Fruit fly (Drosophila melanogaster) whole organism, prepupa: ENCODE data around the gene CG42258.

ENCODE experiments used
- CG10631 ChIP-seq: fragments of 200-800 bp; sonication (Bioruptor generic); optimal IDR thresholded peaks from 2 replicates; lab custom pipeline; 2016; ENCODE audit warnings: missing biosample characterization, missing genetic modification characterization
- CG11902 ChIP-seq: fragments of 200-800 bp; sonication (Bioruptor generic); optimal IDR thresholded peaks from 3 replicates; lab custom pipeline; 2016; ENCODE audit warnings: missing biosample characterization, missing genetic modification characterization
- CG15336 ChIP-seq: fragments of 200-800 bp; sonication (Bioruptor generic); IDR thresholded peaks from 2 replicates; pipeline ENCODE4 v1.3.6; 2022; ENCODE audit warnings: missing biosample characterization, missing genetic modification characterization
- CG6792 ChIP-seq: fragments of 200-800 bp; sonication (Bioruptor generic); optimal IDR thresholded peaks from 3 replicates; lab custom pipeline; 2016; ENCODE audit warnings: missing biosample characterization, missing genetic modification characterization
- Gug ChIP-seq: fragments of 200-800 bp; sonication (Bioruptor generic); IDR thresholded peaks from 2 replicates; pipeline ENCODE4 v1.3.6; 2022; ENCODE audit warnings: missing biosample characterization, missing genetic modification characterization
- OdsH ChIP-seq: fragments of 200-800 bp; sonication (Bioruptor generic); optimal IDR thresholded peaks from 3 replicates; lab custom pipeline; 2016; ENCODE audit warnings: missing biosample characterization, missing genetic modification characterization
- achi ChIP-seq: fragments of 200-800 bp; sonication (Bioruptor generic); optimal IDR thresholded peaks from 3 replicates; lab custom pipeline; 2016; ENCODE audit warnings: missing biosample characterization, missing genetic modification characterization

- TF ChIP-seq CG10631 = no peak
- TF ChIP-seq CG6792 (GFP tag; lab: Kevin White, UChicago) = no peak
- TF ChIP-seq Gug (GFP tag; lab: Robert Waterston, UW) = no peak
- no peak for TF ChIP-seq achi (GFP tag; lab: Kevin White, UChicago)
- no peak for TF ChIP-seq CG11902
- TF ChIP-seq OdsH (GFP tag; lab: Kevin White, UChicago) = no peak
- TF ChIP-seq CG15336 (GFP tag; lab: Robert Waterston, UW) = no peak
These were observed 232 bp downstream of the CG42258 start for dm6 chrX:12463560-12463959.
